Worm (Caenorhabditis elegans) whole organism, late embryonic: ENCODE data around the gene slc-17.9.

Source experiments
- K02D7.2 ChIP-seq: sonication (generic microtip); optimal IDR thresholded peaks from 2 replicates; lab custom pipeline; 2017; ENCODE audit warnings: mild to moderate bottlenecking, missing genetic modification characterization, missing compliant biosample characterization
- K09A11.1 ChIP-seq: sonication (generic microtip); optimal IDR thresholded peaks from 2 replicates; lab custom pipeline; 2017; ENCODE audit warnings: antibody characterized with exemption, mild to moderate bottlenecking, missing genetic modification characterization, missing compliant biosample characterization; ENCODE audit not compliant: insufficient read depth
- ceh-14 ChIP-seq: sonication (generic microtip); optimal IDR thresholded peaks from 2 replicates; lab custom pipeline; 2016; ENCODE audit warnings: missing genotype, missing genetic modification characterization, missing compliant biosample characterization
- ceh-34 ChIP-seq: sonication (generic microtip); optimal IDR thresholded peaks from 2 replicates; lab custom pipeline; 2016; ENCODE audit warnings: mild to moderate bottlenecking, missing genetic modification characterization, missing compliant biosample characterization
- ceh-45 ChIP-seq: fragments of 200-800 bp; sonication (Bioruptor generic); IDR thresholded peaks from 2 replicates; pipeline ENCODE4 v1.3.6; 2022; ENCODE audit warnings: missing genetic modification reagents, missing genetic modification characterization, missing compliant biosample characterization
- dmd-4 ChIP-seq: sonication (generic microtip); optimal IDR thresholded peaks from 2 replicates; lab custom pipeline; 2016; ENCODE audit warnings: borderline replicate concordance, missing genetic modification characterization, missing compliant biosample characterization
- dve-1 ChIP-seq: sonication (generic microtip); optimal IDR thresholded peaks from 2 replicates; lab custom pipeline; 2017; ENCODE audit warnings: antibody characterized with exemption, mild to moderate bottlenecking, missing genetic modification characterization, missing compliant biosample characterization
- fax-1 ChIP-seq: sonication (generic microtip); optimal IDR thresholded peaks from 2 replicates; lab custom pipeline; 2016; ENCODE audit warnings: missing genotype, missing genetic modification characterization, missing compliant biosample characterization
- fkh-10 ChIP-seq: fragments of 150-350 bp; optimal IDR thresholded peaks from 2 replicates; lab custom pipeline; 2014; ENCODE audit warnings: missing biosample characterization, missing genetic modification reagents, missing genetic modification characterization
- lim-6 ChIP-seq: sonication (generic microtip); optimal IDR thresholded peaks from 2 replicates; lab custom pipeline; 2016; ENCODE audit warnings: missing genetic modification characterization, missing compliant biosample characterization
- mec-3 ChIP-seq: sonication (generic microtip); optimal IDR thresholded peaks from 2 replicates; lab custom pipeline; 2016; ENCODE audit warnings: borderline replicate concordance, missing genetic modification characterization, missing compliant biosample characterization
- nhr-232 ChIP-seq: sonication (generic microtip); optimal IDR thresholded peaks from 2 replicates; lab custom pipeline; 2016; ENCODE audit warnings: missing genetic modification characterization, missing compliant biosample characterization
- odd-2 ChIP-seq: sonication (generic microtip); optimal IDR thresholded peaks from 2 replicates; lab custom pipeline; 2017; ENCODE audit warnings: antibody characterized with exemption, mild to moderate bottlenecking, missing genetic modification characterization, missing compliant biosample characterization
- pax-1 ChIP-seq: fragments of 150-350 bp; optimal IDR thresholded peaks from 2 replicates; lab custom pipeline; 2014; ENCODE audit warnings: missing biosample characterization, missing genetic modification characterization
- pqm-1 ChIP-seq: sonication (generic microtip); optimal IDR thresholded peaks from 2 replicates; lab custom pipeline; 2016; ENCODE audit warnings: missing genetic modification characterization, missing compliant biosample characterization
- pros-1 ChIP-seq: fragments of 150-350 bp; optimal IDR thresholded peaks from 2 replicates; lab custom pipeline; 2014; ENCODE audit warnings: missing biosample characterization, missing genetic modification reagents, missing genetic modification characterization
- tbx-2 ChIP-seq: sonication (generic microtip); optimal IDR thresholded peaks from 2 replicates; lab custom pipeline; 2016; ENCODE audit warnings: missing genetic modification characterization, missing compliant biosample characterization
- ttx-3 ChIP-seq: sonication (generic microtip); optimal IDR thresholded peaks from 2 replicates; lab custom pipeline; 2016; ENCODE audit warnings: missing genetic modification reagents, missing genetic modification characterization, missing compliant biosample characterization
- unc-42 ChIP-seq: sonication (generic microtip); optimal IDR thresholded peaks from 2 replicates; lab custom pipeline; 2016; ENCODE audit warnings: missing genotype, missing genetic modification characterization, missing compliant biosample characterization
- unc-55 ChIP-seq: sonication (generic microtip); optimal IDR thresholded peaks from 2 replicates; lab custom pipeline; 2017; ENCODE audit warnings: missing biosample characterization, missing genetic modification reagents, missing genetic modification characterization
- ztf-16 ChIP-seq: sonication (generic microtip); optimal IDR thresholded peaks from 2 replicates; lab custom pipeline; 2017; ENCODE audit warnings: missing genetic modification characterization, missing compliant biosample characterization

slc-17.9 gene

DNA sequence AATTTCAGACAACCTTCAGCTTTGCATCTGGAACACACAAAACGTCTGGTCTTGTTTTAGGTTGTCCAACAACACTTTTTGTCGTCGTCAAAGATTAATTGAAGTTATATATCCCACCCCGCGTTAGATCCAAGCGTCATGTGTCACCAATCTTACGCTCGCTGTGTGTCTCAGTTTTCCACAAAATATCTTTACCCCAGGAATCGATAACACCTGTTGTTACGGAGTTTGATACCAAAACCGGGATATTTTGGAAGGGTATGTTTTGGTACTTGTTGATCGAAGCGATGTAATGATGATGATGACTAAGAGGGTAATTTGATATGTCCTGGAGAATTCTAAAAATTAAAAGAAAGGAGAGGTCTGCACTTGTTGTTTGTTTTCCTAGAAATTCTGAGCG is 29.2 kb downstream of the slc-17.9 start:
- peak; percentile 66 for TF ChIP-seq unc-55 (GFP tag; lab: Kevin White, UChicago)
- no peak for TF ChIP-seq ztf-16 (tag; lab: Kevin White, UChicago)
- no peak for TF ChIP-seq lim-6 (tag; lab: Kevin White, UChicago)
- TF ChIP-seq fax-1 (tag; lab: Kevin White, UChicago): no peak
- no peak for TF ChIP-seq pax-1
- TF ChIP-seq unc-42 (tag; lab: Kevin White, UChicago): no peak
- TF ChIP-seq ceh-45 (GFP tag; lab: Robert Waterston, UW): no peak
- no peak for TF ChIP-seq tbx-2 (tag; lab: Kevin White, UChicago)
- TF ChIP-seq ceh-34 (tag; lab: Kevin White, UChicago): peak; percentile 4
- TF ChIP-seq ceh-14: no peak

ce11 chrX:9719070-9719469 is 45.7 kb downstream of the slc-17.9 start:
- TF ChIP-seq dmd-4 (tag; lab: Kevin White, UChicago): no peak
- TF ChIP-seq mec-3 (tag; lab: Kevin White, UChicago): no peak

ce11 chrX:9717265-9717664 is 47.5 kb downstream of the slc-17.9 start, which contains the start of gene him-4:
Gene him-4 (plus strand): TSS chrX:9717565.
- TF ChIP-seq tbx-2 (tag; lab: Kevin White, UChicago) (no peak), fkh-10 (no peak), K02D7.2 (tag; lab: Kevin White, UChicago) (no peak), lim-6 (tag; lab: Kevin White, UChicago) (no peak), pros-1 (tag; lab: Kevin White, UChicago) (no peak), pqm-1 (tag; lab: Kevin White, UChicago) (no peak), K09A11.1 (tag; lab: Kevin White, UChicago) (no peak), ttx-3 (no peak), odd-2 (tag; lab: Kevin White, UChicago) (no peak)

- no peak for TF ChIP-seq dve-1 (tag; lab: Kevin White, UChicago)
- TF ChIP-seq nhr-232 (tag; lab: Kevin White, UChicago): no peak
- TF ChIP-seq, all 69 proteins: peak for 0
Measured at ce11 chrX:9713613-9714012, 51.1 kb downstream of the slc-17.9 start, which contains the start of gene F15G9.2. Gene F15G9.2 (minus strand): TSS chrX:9713713.
